Fruit fly (Drosophila melanogaster): ENCODE results near the gene Ada1-1.

dm6 chr2L:12020735-12021134, 24.1 kb downstream of the Ada1-1 start, which contains the start of gene Wdr81:
- TF ChIP-seq insv (optimal IDR thresholded peaks at IDR 0.05): no peak
- TF ChIP-seq h (optimal IDR thresholded peaks at IDR 0.05): no peak
- no peak for TF ChIP-seq psq (optimal IDR thresholded peaks at IDR 0.05)
